Worm (Caenorhabditis elegans): Measurements from ENCODE around the gene F28B4.1.

DNA sequence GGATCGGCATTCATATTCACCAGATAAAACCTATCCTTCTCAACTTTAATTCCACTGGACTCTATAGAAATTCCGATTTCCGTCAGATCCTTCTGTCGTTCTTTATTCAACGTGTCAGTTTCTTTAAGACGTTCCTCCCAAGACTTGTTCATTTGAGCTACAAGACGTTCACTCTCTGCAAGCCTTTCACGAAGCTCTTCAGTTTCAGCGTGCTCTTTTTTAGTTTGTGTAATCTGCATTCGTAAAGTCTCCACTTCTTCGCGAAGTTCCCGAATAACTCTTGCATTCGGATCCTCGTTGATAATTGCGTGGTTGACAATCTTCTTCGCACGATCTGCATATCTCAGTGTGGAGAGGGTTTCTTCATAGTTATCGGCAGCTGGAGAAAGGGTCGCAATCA is 28.1 kb upstream of the F28B4.1 start:
- TF ChIP-seq ceh-48 (tag; optimal IDR thresholded peaks at IDR 0.05) (no peak), pax-1 (tag; optimal IDR thresholded peaks at IDR 0.05) (no peak), nhr-11 (tag; optimal IDR thresholded peaks at IDR 0.05) (no peak), dmd-4 (tag; optimal IDR thresholded peaks at IDR 0.05; ENCODE audit: borderline replicate concordance) (no peak), unc-55 (GFP tag; optimal IDR thresholded peaks at IDR 0.05) (no peak), unc-42 (tag; optimal IDR thresholded peaks at IDR 0.05) (no peak), K09A11.1 (tag; optimal IDR thresholded peaks at IDR 0.05; ENCODE audit: insufficient read depth) (no peak)
